Comparison of ENCODE assay signal across 4 fruit fly cellular contexts in genomic region chr2L:2382971-2383370, dm6.
TF ChIP-seq lines count a peak whose summit lies in the region.

TSS of gene PIG-Wa (plus strand) at chr2L:2383202.

- TF ChIP-seq CTCF in whole organism, embryonic (GFP tag; optimal IDR thresholded peaks at IDR 0.05; lab: Kevin White, UChicago) = no peak

TF ChIP-seq in whole organism, adult, 20 proteins besides CTCF, POLR2A, EP300 and RAD21:
- TF ChIP-seq CG7045 (GFP tag; optimal IDR thresholded peaks at IDR 0.05; lab: Kevin White, UChicago) (no peak), bab1 (GFP tag; optimal IDR thresholded peaks at IDR 0.05; lab: Kevin White, UChicago) (peak; percentile 18)

TF ChIP-seq in whole organism, embryonic, 481 proteins besides CTCF, POLR2A, EP300 and RAD21 (continues in another document):
- TF ChIP-seq abd-A (tag; optimal IDR thresholded peaks at IDR 0.05; lab: Kevin White, UChicago) (no peak), phol (tag; optimal IDR thresholded peaks at IDR 0.05; lab: Kevin White, UChicago) (no peak), p53 (GFP tag; optimal IDR thresholded peaks at IDR 0.05; lab: Kevin White, UChicago) (no peak), CG16779 (GFP tag; IDR thresholded peaks at IDR 0.05; lab: Robert Waterston, UW) (no peak), CG8359 (GFP tag; optimal IDR thresholded peaks at IDR 0.05; lab: Kevin White, UChicago; ENCODE audit: borderline replicate concordance) (no peak), CG6791 (GFP tag; IDR thresholded peaks at IDR 0.05; lab: Robert Waterston, UW; ENCODE audit: partially characterized antibody) (peak; percentile 62; the same call in 1 of the 3 replicates), Xrp1 (GFP tag; IDR thresholded peaks at IDR 0.05; lab: Robert Waterston, UW) (no peak), GATAe (GFP tag; conservative IDR thresholded peaks at IDR 0.05; lab: Robert Waterston, UW) (no peak), Lim3 (GFP tag; IDR thresholded peaks at IDR 0.05; lab: Robert Waterston, UW) (no peak), ranshi (GFP tag; IDR thresholded peaks at IDR 0.05; lab: Robert Waterston, UW) (no peak), Jarid2 (GFP tag; optimal IDR thresholded peaks at IDR 0.05; lab: Kevin White, UChicago) (no peak), trem (tag; optimal IDR thresholded peaks at IDR 0.05; lab: Kevin White, UChicago) (no peak), Ets65A (GFP tag; lab: Kevin White, UChicago) (no peak), CG12769 (tag; optimal IDR thresholded peaks at IDR 0.05; lab: Kevin White, UChicago) (no peak), corto (GFP tag; optimal IDR thresholded peaks at IDR 0.05; lab: Kevin White, UChicago) (no peak), D19A (tag; optimal IDR thresholded peaks at IDR 0.05; lab: Kevin White, UChicago) (no peak), NC2β (GFP tag; optimal IDR thresholded peaks at IDR 0.05; lab: Kevin White, UChicago) (peak; percentile 5), CoRest (tag; optimal IDR thresholded peaks at IDR 0.05; lab: Kevin White, UChicago) (peak; percentile 13), CG31224 (GFP tag; IDR thresholded peaks at IDR 0.05; lab: Robert Waterston, UW) (no peak), CG10366 (GFP tag; IDR thresholded peaks at IDR 0.05; lab: Robert Waterston, UW) (no peak), CG42726 (GFP tag; IDR thresholded peaks at IDR 0.05; lab: Robert Waterston, UW; ENCODE audit: partially characterized antibody) (no peak), gro (GFP tag; optimal IDR thresholded peaks at IDR 0.05; lab: Kevin White, UChicago) (no peak), CG3995 (GFP tag; optimal IDR thresholded peaks at IDR 0.05; lab: Kevin White, UChicago) (no peak), Dfd (GFP tag; optimal IDR thresholded peaks at IDR 0.05; lab: Kevin White, UChicago) (no peak), ash1 (GFP tag; optimal IDR thresholded peaks at IDR 0.05; lab: Kevin White, UChicago) (no peak), exex (tag; optimal IDR thresholded peaks at IDR 0.05; lab: Kevin White, UChicago) (no peak), mirr (GFP tag; optimal IDR thresholded peaks at IDR 0.05; lab: Kevin White, UChicago) (no peak), dm (GFP tag; optimal IDR thresholded peaks at IDR 0.05; lab: Kevin White, UChicago) (no peak), CG6683 (GFP tag; optimal IDR thresholded peaks at IDR 0.05; lab: Kevin White, UChicago) (no peak), prd (optimal IDR thresholded peaks at IDR 0.05; lab: Kevin White, UChicago) (no peak), prd (GFP tag; IDR thresholded peaks at IDR 0.05; lab: Robert Waterston, UW) (no peak)

TF ChIP-seq in whole organism, prepupa, 60 proteins besides CTCF, POLR2A, EP300 and RAD21:
- TF ChIP-seq fkh (GFP tag; optimal IDR thresholded peaks at IDR 0.05; lab: Kevin White, UChicago) (peak; percentile 90), Hr39 (GFP tag; optimal IDR thresholded peaks at IDR 0.05; lab: Kevin White, UChicago) (no peak), Sox14 (GFP tag; optimal IDR thresholded peaks at IDR 0.05; lab: Kevin White, UChicago) (peak; percentile 27)

TF ChIP-seq in whole organism, wandering third instar larva, 38 proteins besides CTCF, POLR2A, EP300 and RAD21:
- TF ChIP-seq GATAd (GFP tag; optimal IDR thresholded peaks at IDR 0.05; lab: Kevin White, UChicago) = no peak
- no peak for TF ChIP-seq CrebA (GFP tag; optimal IDR thresholded peaks at IDR 0.05; lab: Kevin White, UChicago; ENCODE audit: borderline replicate concordance)
- no peak for TF ChIP-seq HLH106 (tag; optimal IDR thresholded peaks at IDR 0.05; lab: Kevin White, UChicago)
- no peak for TF ChIP-seq N (GFP tag; optimal IDR thresholded peaks at IDR 0.05; lab: Kevin White, UChicago)
- peak; percentile 77 for TF ChIP-seq Dif (GFP tag; optimal IDR thresholded peaks at IDR 0.05; lab: Kevin White, UChicago; ENCODE audit: partially characterized antibody)
- TF ChIP-seq Mio (GFP tag; optimal IDR thresholded peaks at IDR 0.05; lab: Kevin White, UChicago) = no peak
